Fruit fly (Drosophila melanogaster) whole organism, pupa: ENCODE data around the gene CG13901.

Source experiments
- CG10348 ChIP-seq: fragments of 200-800 bp; sonication (Bioruptor generic); IDR thresholded peaks from 2 replicates; pipeline ENCODE4 v1.3.6; 2022; ENCODE audit warnings: missing biosample characterization, missing genetic modification characterization
- CG12605 ChIP-seq: fragments of 200-800 bp; sonication (Bioruptor generic); IDR thresholded peaks from 2 replicates; pipeline ENCODE4 v1.3.6; 2022; ENCODE audit warnings: missing biosample characterization, missing genetic modification characterization
- CG13204 ChIP-seq: fragments of 200-800 bp; sonication (Bioruptor generic); optimal IDR thresholded peaks from 2 replicates; lab custom pipeline; 2018; ENCODE audit warnings: missing biosample characterization, mild to moderate bottlenecking, missing genetic modification characterization, moderate library complexity
- CG14655 ChIP-seq: fragments of 200-800 bp; sonication (Bioruptor generic); optimal IDR thresholded peaks from 3 replicates; lab custom pipeline; 2017; ENCODE audit warnings: mild to moderate bottlenecking, missing biosample characterization, missing genetic modification reagents, missing genetic modification characterization
- CG15710 ChIP-seq: fragments of 200-800 bp; sonication (Bioruptor generic); optimal IDR thresholded peaks from 2 replicates; lab custom pipeline; 2018; ENCODE audit warnings: missing biosample characterization, mild to moderate bottlenecking, missing genetic modification characterization, moderate library complexity
- CG17806 ChIP-seq: fragments of 200-800 bp; sonication (Bioruptor generic); optimal IDR thresholded peaks from 2 replicates; lab custom pipeline; 2018; ENCODE audit warnings: missing biosample characterization, mild to moderate bottlenecking, missing genetic modification characterization, moderate library complexity
- CG32121 ChIP-seq: fragments of 200-800 bp; sonication (Bioruptor generic); IDR thresholded peaks from 2 replicates; pipeline ENCODE4 v1.3.6; 2022; ENCODE audit warnings: missing biosample characterization, missing genetic modification characterization
- CG34367 ChIP-seq: fragments of 200-800 bp; sonication (Bioruptor generic); optimal IDR thresholded peaks from 2 replicates; lab custom pipeline; 2018; ENCODE audit warnings: missing biosample characterization, mild to moderate bottlenecking, missing genetic modification characterization
- CG4496 ChIP-seq: fragments of 200-800 bp; sonication (Bioruptor generic); IDR thresholded peaks from 3 replicates; pipeline ENCODE4 v1.3.6; 2022; ENCODE audit warnings: missing biosample characterization, missing genetic modification characterization
- CG8159 ChIP-seq: fragments of 200-800 bp; sonication (Bioruptor generic); optimal IDR thresholded peaks from 3 replicates; lab custom pipeline; 2018; ENCODE audit warnings: missing biosample characterization, mild to moderate bottlenecking, missing genetic modification characterization, moderate library complexity
- CG8301 ChIP-seq: fragments of 200-800 bp; sonication (Bioruptor generic); optimal IDR thresholded peaks from 2 replicates; lab custom pipeline; 2018; ENCODE audit warnings: missing biosample characterization, mild to moderate bottlenecking, missing genetic modification characterization
- CG9948 ChIP-seq: fragments of 200-800 bp; sonication (Bioruptor generic); optimal IDR thresholded peaks from 2 replicates; lab custom pipeline; 2018; ENCODE audit warnings: missing biosample characterization, mild to moderate bottlenecking, missing genetic modification characterization, moderate library complexity
- EcR ChIP-seq: fragments of 200-800 bp; sonication (Bioruptor generic); optimal IDR thresholded peaks from 3 replicates; lab custom pipeline; 2019; ENCODE audit warnings: missing biosample characterization, missing genetic modification characterization, mild to moderate bottlenecking, moderate library complexity, missing genetic modification reagents
- Ets98B ChIP-seq: fragments of 200-800 bp; sonication (Bioruptor generic); IDR thresholded peaks from 2 replicates; pipeline ENCODE4 v1.3.6; 2022; ENCODE audit warnings: missing biosample characterization, missing genetic modification characterization
- Pif1A ChIP-seq: fragments of 200-800 bp; sonication (Bioruptor generic); optimal IDR thresholded peaks from 3 replicates; lab custom pipeline; 2016; ENCODE audit warnings: missing biosample characterization, missing genetic modification characterization
- Pif1B ChIP-seq: fragments of 200-800 bp; sonication (Bioruptor generic); optimal IDR thresholded peaks from 3 replicates; lab custom pipeline; 2016; ENCODE audit warnings: missing biosample characterization, missing genetic modification characterization
- Snoo ChIP-seq: fragments of 200-800 bp; sonication (Bioruptor generic); optimal IDR thresholded peaks from 3 replicates; lab custom pipeline; 2017; ENCODE audit warnings: missing biosample characterization, mild to moderate bottlenecking, missing genetic modification characterization, inconsistent platforms
- fd96Ca ChIP-seq: fragments of 200-800 bp; sonication (Bioruptor generic); IDR thresholded peaks from 3 replicates; pipeline ENCODE4 v1.3.6; 2022; ENCODE audit warnings: missing biosample characterization, missing genetic modification characterization
- rn ChIP-seq: fragments of 200-800 bp; sonication (Bioruptor generic); IDR thresholded peaks from 2 replicates; pipeline ENCODE4 v1.3.6; 2022; ENCODE audit warnings: missing biosample characterization, missing genetic modification characterization

Gene CG13901

DNA sequence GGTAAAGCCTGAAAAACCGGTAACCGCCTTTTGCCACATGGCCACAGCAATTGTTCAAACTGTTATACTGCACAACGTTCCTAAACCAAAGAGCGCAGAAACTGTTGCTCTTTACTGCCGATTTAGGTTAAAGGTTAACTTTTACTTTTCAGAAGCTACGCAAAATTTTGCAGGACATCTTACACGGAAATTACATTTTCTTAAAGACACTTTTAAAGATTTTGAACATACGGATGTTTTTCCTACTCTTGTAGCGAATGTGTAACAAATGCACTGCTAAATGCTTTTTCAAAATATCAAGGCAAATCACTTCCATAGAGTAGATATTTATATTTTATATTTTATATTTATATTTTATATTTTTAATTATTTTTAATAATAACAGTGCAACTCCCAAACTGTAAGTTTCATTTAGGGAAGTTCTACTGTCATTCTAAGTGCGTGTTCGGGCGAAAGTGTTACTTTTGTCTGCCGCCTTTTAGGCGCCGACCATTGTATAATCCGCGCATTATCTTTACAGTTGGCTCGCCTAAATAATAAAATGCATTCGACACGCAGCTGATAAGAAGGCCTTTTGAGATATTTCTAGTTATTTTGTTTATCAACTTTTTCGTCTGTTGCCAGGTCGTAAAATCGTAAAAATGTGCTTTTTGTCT, 44.7 kb upstream of the CG13901 start:
- TF ChIP-seq Ets98B (GFP tag; lab: Robert Waterston, UW) (no peak), fd96Ca (GFP tag; lab: Robert Waterston, UW) (no peak), CG12605 (GFP tag; lab: Robert Waterston, UW) (no peak), CG14655 (no peak), CG32121 (GFP tag; lab: Robert Waterston, UW) (no peak), CG10348 (GFP tag; lab: Robert Waterston, UW) (no peak), rn (GFP tag; lab: Robert Waterston, UW) (no peak), CG8159 (no peak)

- TF ChIP-seq EcR (GFP tag; lab: Kevin White, UChicago) (peak; percentile 12), Pif1A (GFP tag; lab: Kevin White, UChicago) (peak; percentile 5), fd96Ca (GFP tag; lab: Robert Waterston, UW) (no peak), CG8301 (tag; lab: Kevin White, UChicago) (no peak), CG12605 (GFP tag; lab: Robert Waterston, UW) (peak; percentile 47; the same call in 1 of the 2 replicates), CG32121 (GFP tag; lab: Robert Waterston, UW) (peak; percentile 29; the same call in 1 of the 2 replicates), CG4496 (peak; percentile 52; the same call in 2 of the 3 replicates), Pif1B (GFP tag; lab: Kevin White, UChicago) (no peak)
Observed at dm6 chr3L:881496-882235, 44.0 kb upstream of the CG13901 start, which contains the start of gene CG13907. Gene CG13907 (minus strand): TSS chr3L:882013.

DNA sequence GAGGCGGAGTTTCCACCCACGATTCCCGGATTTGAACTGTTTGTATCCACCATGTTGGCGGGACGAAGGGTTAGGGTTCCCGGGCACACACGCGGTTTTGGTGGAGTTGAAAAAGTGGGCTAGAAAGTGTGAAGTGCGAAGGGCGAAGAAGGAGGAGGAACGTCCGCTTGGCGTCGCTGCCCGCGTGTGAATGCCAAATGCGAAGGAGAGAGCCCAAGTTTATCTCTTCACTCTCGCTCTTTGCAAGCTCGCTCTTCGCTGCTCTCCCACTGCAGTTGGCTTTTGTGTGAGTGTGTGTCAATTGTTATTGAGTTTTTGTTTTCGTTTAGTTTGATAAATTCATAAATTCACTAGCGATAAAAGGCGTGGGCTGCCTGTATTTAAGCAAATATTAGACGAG, 43.2 kb upstream of the CG13901 start:
- no peak for TF ChIP-seq CG32121 (GFP tag; lab: Robert Waterston, UW)
- no peak for TF ChIP-seq CG34367 (tag; lab: Kevin White, UChicago)
- peak; percentile 34 for TF ChIP-seq EcR (GFP tag; lab: Kevin White, UChicago)
- peak; percentile 40 for TF ChIP-seq CG12605 (GFP tag; lab: Robert Waterston, UW)
- TF ChIP-seq CG13204 (GFP tag; lab: Kevin White, UChicago): peak; percentile 8
- peak; percentile 62 for TF ChIP-seq CG4496
- TF ChIP-seq, all 21 proteins: peak for 4

dm6 chr3L:876656-877055, 39.0 kb upstream of the CG13901 start:
- TF ChIP-seq CG34367 (tag; lab: Kevin White, UChicago) (no peak), CG13204 (GFP tag; lab: Kevin White, UChicago) (no peak), fd96Ca (GFP tag; lab: Robert Waterston, UW) (no peak), CG8159 (no peak), Pif1B (GFP tag; lab: Kevin White, UChicago) (no peak), CG4496 (no peak), CG32121 (GFP tag; lab: Robert Waterston, UW) (no peak), CG9948 (tag; lab: Kevin White, UChicago) (no peak), CG10348 (GFP tag; lab: Robert Waterston, UW) (no peak), rn (GFP tag; lab: Robert Waterston, UW) (no peak), CG15710 (tag; lab: Kevin White, UChicago) (no peak), Pif1A (GFP tag; lab: Kevin White, UChicago) (no peak), EcR (GFP tag; lab: Kevin White, UChicago) (no peak), CG17806 (tag; lab: Kevin White, UChicago) (no peak)

DNA sequence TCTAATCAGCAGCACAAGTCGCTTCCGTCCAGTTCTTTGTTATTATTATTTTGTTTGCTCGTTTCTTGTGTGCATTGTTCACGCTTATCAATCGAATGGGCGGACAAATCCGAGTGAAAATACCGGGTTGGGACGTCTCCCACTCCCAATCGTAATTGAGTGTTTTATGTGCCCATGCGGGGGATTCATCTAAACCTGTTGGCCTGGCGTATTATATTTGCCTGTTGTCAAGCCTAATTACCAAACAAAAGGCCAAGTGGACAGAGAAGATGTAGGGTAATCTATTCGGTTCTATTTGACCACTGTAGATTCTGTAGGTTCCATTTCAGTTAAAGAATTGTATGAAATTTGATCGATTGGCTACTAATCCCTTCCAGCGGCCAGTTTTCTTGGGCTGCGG, 38.5 kb upstream of the CG13901 start:
- TF ChIP-seq Snoo (tag; lab: Kevin White, UChicago) (no peak), fd96Ca (GFP tag; lab: Robert Waterston, UW) (0 out of 3 replicates have a peak, but pooled peaks have one; percentile 2), CG32121 (GFP tag; lab: Robert Waterston, UW) (no peak), CG8159 (no peak), CG9948 (tag; lab: Kevin White, UChicago) (no peak), Pif1B (GFP tag; lab: Kevin White, UChicago) (no peak)

- TF ChIP-seq CG8301 (tag; lab: Kevin White, UChicago): peak; percentile 53
- TF ChIP-seq Snoo (tag; lab: Kevin White, UChicago): no peak
- peak; percentile 14 for TF ChIP-seq EcR (GFP tag; lab: Kevin White, UChicago)
- peak; percentile 47; the same call in 1 of the 3 replicates for TF ChIP-seq fd96Ca (GFP tag; lab: Robert Waterston, UW)
- no peak for TF ChIP-seq CG34367 (tag; lab: Kevin White, UChicago)
- TF ChIP-seq Ets98B (GFP tag; lab: Robert Waterston, UW): peak; percentile 21; the same call in 1 of the 2 replicates
- no peak; the same call in 1 of the 2 replicates for TF ChIP-seq CG32121 (GFP tag; lab: Robert Waterston, UW)
- TF ChIP-seq CG14655: peak; percentile 52
- 0 out of 3 replicates have a peak, but pooled peaks have one; percentile 34 for TF ChIP-seq CG4496
- TF ChIP-seq CG10348 (GFP tag; lab: Robert Waterston, UW): no peak
- TF ChIP-seq CG17806 (tag; lab: Kevin White, UChicago): no peak
- no peak for TF ChIP-seq Pif1B (GFP tag; lab: Kevin White, UChicago)
- TF ChIP-seq CG9948 (tag; lab: Kevin White, UChicago): no peak
- no peak for TF ChIP-seq CG15710 (tag; lab: Kevin White, UChicago)
- no peak for TF ChIP-seq rn (GFP tag; lab: Robert Waterston, UW)
- TF ChIP-seq Pif1A (GFP tag; lab: Kevin White, UChicago): no peak
Observed at dm6 chr3L:875416-876011, 37.9 kb upstream of the CG13901 start.
